Worm (Caenorhabditis elegans): ENCODE data around the gene pqn-87.

The pqn-87 gene

ce11 chrII:12237555-12237954 is 12.7 kb upstream of the pqn-87 start (continued):
- TF ChIP-seq zag-1 (tag; optimal IDR thresholded peaks at IDR 0.05), result no peak

- TF ChIP-seq nhr-76 (tag; optimal IDR thresholded peaks at IDR 0.05), result no peak
- no peak for TF ChIP-seq C34B4.2 (tag; optimal IDR thresholded peaks at IDR 0.05)
- no peak for TF ChIP-seq grh-1 (GFP tag; IDR thresholded peaks at IDR 0.05)
- no peak for TF ChIP-seq aly-2 (tag; optimal IDR thresholded peaks at IDR 0.05)
- TF ChIP-seq dpl-1 (GFP tag; optimal IDR thresholded peaks at IDR 0.05), result no peak
- TF ChIP-seq sup-37 (GFP tag; optimal IDR thresholded peaks at IDR 0.05), result no peak
- TF ChIP-seq egl-27 (tag; optimal IDR thresholded peaks at IDR 0.05), result no peak
- no peak for TF ChIP-seq pag-3 (tag; optimal IDR thresholded peaks at IDR 0.05; ENCODE audit: borderline replicate concordance, insufficient read depth)
- TF ChIP-seq hlh-17 (GFP tag; optimal IDR thresholded peaks at IDR 0.05; ENCODE audit: borderline replicate concordance), result no peak
- TF ChIP-seq nhr-77 (tag; optimal IDR thresholded peaks at IDR 0.05), result no peak
- TF ChIP-seq C16A3.4 (tag; optimal IDR thresholded peaks at IDR 0.05), result no peak
- no peak for TF ChIP-seq pax-3 (tag; optimal IDR thresholded peaks at IDR 0.05)
- no peak for TF ChIP-seq nhr-20 (tag; optimal IDR thresholded peaks at IDR 0.05)
- TF ChIP-seq ets-5 (GFP tag; IDR thresholded peaks at IDR 0.05), result no peak
These were observed 3.1 kb upstream of the pqn-87 start, which contains the start of gene sinh-1 for ce11 chrII:12228005-12228404. Gene sinh-1 (plus strand): TSS chrII:12228305.

- TF ChIP-seq vab-15 (tag; optimal IDR thresholded peaks at IDR 0.05) (no peak), sox-4 (tag; optimal IDR thresholded peaks at IDR 0.05) (no peak), pqm-1 (tag; optimal IDR thresholded peaks at IDR 0.05) (no peak), irx-1 (tag; optimal IDR thresholded peaks at IDR 0.05) (no peak), unc-62 (GFP tag; optimal IDR thresholded peaks at IDR 0.05) (no peak), ceh-8 (GFP tag; optimal IDR thresholded peaks at IDR 0.05) (no peak), skn-1 (tag; optimal IDR thresholded peaks at IDR 0.05) (no peak)
These were observed 1.3 kb upstream of the pqn-87 start for ce11 chrII:12226192-12226591.

DNA sequence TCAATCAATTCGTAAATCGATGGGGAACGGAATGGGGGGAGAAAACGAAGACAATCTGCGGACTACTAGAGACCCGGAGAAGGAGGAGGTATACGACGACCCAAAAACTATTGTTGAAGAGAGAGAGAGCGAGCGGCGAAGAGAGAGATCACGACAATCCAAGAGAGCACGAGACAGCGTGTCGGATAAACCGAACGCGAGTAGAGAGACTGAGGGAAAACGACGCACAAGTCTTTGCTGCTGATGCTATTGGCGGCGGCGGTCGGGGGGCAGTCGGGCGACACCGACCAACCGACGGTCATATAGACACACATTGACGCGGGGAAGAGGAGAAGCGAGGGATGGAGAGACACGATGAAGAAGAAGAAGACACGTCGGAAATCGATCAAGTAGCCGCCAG is 2.4 kb downstream of the pqn-87 start:
- no peak for TF ChIP-seq tlp-1 (tag; optimal IDR thresholded peaks at IDR 0.05)
- no peak for TF ChIP-seq lir-3 (tag; optimal IDR thresholded peaks at IDR 0.05; ENCODE audit: poor library complexity)
- peak; percentile 67 for TF ChIP-seq unc-86 (tag; optimal IDR thresholded peaks at IDR 0.05)
- TF ChIP-seq sox-4 (tag; optimal IDR thresholded peaks at IDR 0.05), result peak; percentile 5
- TF ChIP-seq nhr-84 (tag; optimal IDR thresholded peaks at IDR 0.05), result no peak
- TF ChIP-seq ceh-63 (GFP tag; optimal IDR thresholded peaks at IDR 0.05), result no peak
- TF ChIP-seq Y116A8C.19 (tag; optimal IDR thresholded peaks at IDR 0.05; ENCODE audit: borderline replicate concordance), result no peak
- peak; percentile 7 for TF ChIP-seq nhr-76 (tag; optimal IDR thresholded peaks at IDR 0.05)
- no peak for TF ChIP-seq vab-15 (tag; optimal IDR thresholded peaks at IDR 0.05)
- peak; percentile 98 for TF ChIP-seq lin-14 (GFP tag; optimal IDR thresholded peaks at IDR 0.05)
- TF ChIP-seq hlh-4 (tag; optimal IDR thresholded peaks at IDR 0.05), result no peak
- peak; percentile 92 for TF ChIP-seq snu-23 (GFP tag; optimal IDR thresholded peaks at IDR 0.05)
- TF ChIP-seq fkh-8 (tag; optimal IDR thresholded peaks at IDR 0.05), result peak; percentile 77
- TF ChIP-seq fkh-10 (GFP tag; optimal IDR thresholded peaks at IDR 0.05), result peak; percentile 42
- TF ChIP-seq rnt-1 (tag; optimal IDR thresholded peaks at IDR 0.05), result peak; percentile 53
- TF ChIP-seq nhr-90 (tag; optimal IDR thresholded peaks at IDR 0.05; ENCODE audit: poor library complexity), result peak; percentile 54
- TF ChIP-seq nhr-11 (tag; optimal IDR thresholded peaks at IDR 0.05), result no peak
- no peak for TF ChIP-seq C34B4.2 (tag; optimal IDR thresholded peaks at IDR 0.05)
- peak in 1 of 2 experiments; percentile 10 for TF ChIP-seq egl-27 (tag; optimal IDR thresholded peaks at IDR 0.05)
- peak; percentile 30 for TF ChIP-seq fos-1 (tag; optimal IDR thresholded peaks at IDR 0.05)
- no peak for TF ChIP-seq ces-1 (GFP tag; optimal IDR thresholded peaks at IDR 0.05)
- TF ChIP-seq ztf-11 (tag; optimal IDR thresholded peaks at IDR 0.05), result peak in 1 of 2 experiments; percentile 53
- peak; percentile 72 for TF ChIP-seq skn-1 (tag; optimal IDR thresholded peaks at IDR 0.05)
- TF ChIP-seq swsn-7 (tag; optimal IDR thresholded peaks at IDR 0.05), result peak; percentile 81
- no peak for TF ChIP-seq elt-2 (tag; optimal IDR thresholded peaks at IDR 0.05)
- TF ChIP-seq mep-1 (tag; optimal IDR thresholded peaks at IDR 0.05), result peak; percentile 58
- TF ChIP-seq aha-1 (tag; optimal IDR thresholded peaks at IDR 0.05), result no peak
- no peak for TF ChIP-seq grh-1 (GFP tag; IDR thresholded peaks at IDR 0.05)
- TF ChIP-seq nhr-85 (tag), result peak; percentile 90
- peak; percentile 50 to 91 (median 71) for TF ChIP-seq ceh-82 (tag; optimal IDR thresholded peaks at IDR 0.05)
- no peak for TF ChIP-seq F16B12.6 (tag; optimal IDR thresholded peaks at IDR 0.05)
- TF ChIP-seq efl-3 (GFP tag; optimal IDR thresholded peaks at IDR 0.05), result no peak
